Fruit fly (Drosophila melanogaster) whole organism, embryonic: ENCODE data around the gene mRpL46.

ENCODE experiments used
- CG1832 ChIP-seq: fragments of 200-800 bp; sonication (Bioruptor generic); optimal IDR thresholded peaks from 2 replicates; lab custom pipeline; 2017; ENCODE audit warnings: missing biosample characterization, mild to moderate bottlenecking, missing genetic modification characterization, inconsistent platforms
- CG3163 ChIP-seq: fragments of 200-800 bp; sonication (Bioruptor generic); optimal IDR thresholded peaks from 3 replicates; lab custom pipeline; 2016; ENCODE audit warnings: missing biosample characterization, missing genetic modification characterization
- Drgx ChIP-seq: fragments of 200-800 bp; sonication (Bioruptor generic); IDR thresholded peaks from 2 replicates; pipeline ENCODE4 v1.3.6; 2022; ENCODE audit warnings: missing biosample characterization, missing genetic modification characterization
- grau ChIP-seq: fragments of 200-800 bp; optimal IDR thresholded peaks from 3 replicates; lab custom pipeline; 2019; ENCODE audit warnings: missing biosample characterization, mild to moderate bottlenecking, missing genetic modification characterization, moderate library complexity

DNA sequence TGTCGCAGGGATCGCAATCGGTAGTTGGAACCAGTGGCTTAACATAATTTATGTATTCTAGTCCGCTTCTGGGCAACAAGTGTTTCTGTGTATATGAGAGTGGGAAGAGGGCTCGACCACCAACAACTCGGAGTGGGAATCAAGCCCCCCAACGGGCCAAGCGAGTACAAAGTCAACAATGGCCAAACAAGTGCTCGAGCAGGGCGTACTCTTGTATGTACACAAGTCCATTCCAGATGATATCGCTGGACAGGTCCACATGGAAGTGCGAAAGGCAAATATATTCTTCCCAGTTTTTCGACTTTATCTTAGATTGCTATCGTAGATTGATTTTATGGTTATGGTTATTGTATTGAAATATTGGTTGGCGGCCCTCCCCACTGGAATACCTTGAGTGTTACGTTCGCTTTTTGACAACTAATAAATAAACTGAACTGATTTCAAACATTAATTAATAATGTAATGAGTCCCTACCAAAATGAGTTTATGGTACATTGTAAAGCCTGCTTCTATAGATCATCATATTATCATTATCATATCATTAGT, 34.6 kb upstream of the mRpL46 start:
- no peak for TF ChIP-seq Drgx
- TF ChIP-seq grau, result no peak
- no peak for TF ChIP-seq CG1832 (GFP tag; lab: Kevin White, UChicago)
- no peak for TF ChIP-seq CG3163 (GFP tag; lab: Kevin White, UChicago)
